Fruit fly (Drosophila melanogaster): Measurements from ENCODE around the gene CG12817.
A peak's percentile ranks its signal among the peaks of the same experiment; 100 is the strongest.

CG12817 gene

DNA sequence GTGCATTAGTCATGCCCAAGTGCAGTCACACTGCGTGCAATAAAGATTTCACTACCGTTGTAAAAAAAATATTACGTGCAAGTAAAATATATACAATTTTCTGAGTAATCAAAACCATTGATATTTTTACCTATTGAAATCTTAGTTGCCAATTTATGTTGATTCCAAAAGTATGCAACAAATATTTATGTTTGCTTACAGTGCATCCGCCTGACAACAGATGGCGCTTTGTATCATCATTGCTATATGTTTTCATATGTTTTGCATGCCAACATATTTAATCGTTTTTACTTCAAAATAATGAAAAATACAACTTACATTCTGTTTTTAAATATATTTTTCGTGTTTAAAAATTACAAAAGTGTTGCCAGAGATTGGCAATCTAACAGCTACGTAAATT, 21.0 kb downstream of the CG12817 start (continued):
- no peak for TF ChIP-seq crc (GFP tag; optimal IDR thresholded peaks at IDR 0.05)
- no peak for TF ChIP-seq klu (GFP tag; IDR thresholded peaks at IDR 0.05)
- TF ChIP-seq tap (tag; optimal IDR thresholded peaks at IDR 0.05): no peak
- TF ChIP-seq fu2 (GFP tag; optimal IDR thresholded peaks at IDR 0.05): no peak
- TF ChIP-seq D19B (GFP tag; optimal IDR thresholded peaks at IDR 0.05): no peak
- no peak for TF ChIP-seq repo (GFP tag; optimal IDR thresholded peaks at IDR 0.05)
- TF ChIP-seq bab2 (GFP tag; optimal IDR thresholded peaks at IDR 0.05): no peak
- no peak for TF ChIP-seq CG7786 (GFP tag; optimal IDR thresholded peaks at IDR 0.05)
- TF ChIP-seq CG3995 (GFP tag; optimal IDR thresholded peaks at IDR 0.05): no peak
- peak; percentile 56 for TF ChIP-seq unpg (GFP tag; optimal IDR thresholded peaks at IDR 0.05)
- peak; percentile 8 for TF ChIP-seq kah (GFP tag; optimal IDR thresholded peaks at IDR 0.05)
- TF ChIP-seq CG8359 (GFP tag; optimal IDR thresholded peaks at IDR 0.05; ENCODE audit: borderline replicate concordance): peak; percentile 60
- no peak for TF ChIP-seq NK7.1 (GFP tag; optimal IDR thresholded peaks at IDR 0.05)
- TF ChIP-seq CG7556 (GFP tag; optimal IDR thresholded peaks at IDR 0.05): no peak
- no peak for TF ChIP-seq wek (GFP tag; optimal IDR thresholded peaks at IDR 0.05)
- no peak for TF ChIP-seq tup (GFP tag; optimal IDR thresholded peaks at IDR 0.05)
- peak; percentile 44 for TF ChIP-seq CG2875 (GFP tag; optimal IDR thresholded peaks at IDR 0.05)
- TF ChIP-seq z (GFP tag; IDR thresholded peaks at IDR 0.05): no peak
- no peak for TF ChIP-seq Bdp1 (GFP tag; optimal IDR thresholded peaks at IDR 0.05)
- 0 out of 2 replicates have a peak, but pooled peaks have one; percentile 12 for TF ChIP-seq CG7372 (GFP tag; IDR thresholded peaks at IDR 0.05)
- no peak for TF ChIP-seq Ptx1 (GFP tag; IDR thresholded peaks at IDR 0.05)
- TF ChIP-seq ham (GFP tag; IDR thresholded peaks at IDR 0.05): no peak
- TF ChIP-seq NC2α (GFP tag; optimal IDR thresholded peaks at IDR 0.05): no peak
- no peak for TF ChIP-seq oc (tag; optimal IDR thresholded peaks at IDR 0.05)
- TF ChIP-seq CG17186 (GFP tag; optimal IDR thresholded peaks at IDR 0.05): no peak
- no peak for TF ChIP-seq CG15514 (GFP tag; optimal IDR thresholded peaks at IDR 0.05)
- TF ChIP-seq gsb-n (tag; optimal IDR thresholded peaks at IDR 0.05): peak; percentile 22
- no peak for TF ChIP-seq CG1024 (GFP tag; IDR thresholded peaks at IDR 0.05)
- no peak; the same call in 1 of the 2 replicates for TF ChIP-seq amos (GFP tag; IDR thresholded peaks at IDR 0.05; ENCODE audit: partially characterized antibody)
- no peak for TF ChIP-seq CG11093 (GFP tag; IDR thresholded peaks at IDR 0.05)
- TF ChIP-seq Rfx (GFP tag; IDR thresholded peaks at IDR 0.05): peak; percentile 56
- no peak for TF ChIP-seq Lpt (GFP tag; optimal IDR thresholded peaks at IDR 0.05)
- no peak for TF ChIP-seq CG11560 (tag; IDR thresholded peaks at IDR 0.05)
- no peak for TF ChIP-seq CG12236 (GFP tag; optimal IDR thresholded peaks at IDR 0.05)
- TF ChIP-seq rib (GFP tag; IDR thresholded peaks at IDR 0.05): no peak
- TF ChIP-seq CG6272 (GFP tag; IDR thresholded peaks at IDR 0.05): no peak
- TF ChIP-seq CG15269 (tag; optimal IDR thresholded peaks at IDR 0.05): peak; percentile 13
- no peak for TF ChIP-seq CG3163 (GFP tag; optimal IDR thresholded peaks at IDR 0.05)
- TF ChIP-seq CG11504 (tag; optimal IDR thresholded peaks at IDR 0.05): peak; percentile 40
- peak; percentile 63; the same call in 1 of the 2 replicates for TF ChIP-seq CG32532 (GFP tag; IDR thresholded peaks at IDR 0.05)
- TF ChIP-seq mld (GFP tag; IDR thresholded peaks at IDR 0.05; ENCODE audit: partially characterized antibody): no peak
- peak; percentile 23 for TF ChIP-seq MTF-1 (GFP tag; optimal IDR thresholded peaks at IDR 0.05; ENCODE audit: borderline replicate concordance)
- no peak for TF ChIP-seq ind (GFP tag; optimal IDR thresholded peaks at IDR 0.05)
- TF ChIP-seq CG3065 (GFP tag; optimal IDR thresholded peaks at IDR 0.05): no peak
- TF ChIP-seq CG13123 (GFP tag; optimal IDR thresholded peaks at IDR 0.05): no peak
- peak; percentile 37 for TF ChIP-seq CG4820 (GFP tag; optimal IDR thresholded peaks at IDR 0.05)
- no peak for TF ChIP-seq Doc2 (GFP tag; IDR thresholded peaks at IDR 0.05)
- no peak for TF ChIP-seq CG1602 (GFP tag; optimal IDR thresholded peaks at IDR 0.05)
- TF ChIP-seq vnd (GFP tag; IDR thresholded peaks at IDR 0.05; ENCODE audit: partially characterized antibody): no peak
- TF ChIP-seq en (GFP tag; optimal IDR thresholded peaks at IDR 0.05): no peak
- TF ChIP-seq CG11456 (GFP tag; IDR thresholded peaks at IDR 0.05): peak; percentile 59; the same call in 1 of the 3 replicates
- TF ChIP-seq Trl (optimal IDR thresholded peaks at IDR 0.05): no peak
- TF ChIP-seq Trl (GFP tag; optimal IDR thresholded peaks at IDR 0.05): no peak
